Fruit fly (Drosophila melanogaster): Measurements from ENCODE around the gene RhoGAP93B.
A peak's percentile ranks its signal among the peaks of the same experiment; 100 is the strongest.

Gene RhoGAP93B

dm6 chr3R:21107907-21108591 lies 10.4 kb upstream of the RhoGAP93B start, which contains the start of the genes Sec15 and rtet (continued):
- no peak for TF ChIP-seq CG3919 (GFP tag; optimal IDR thresholded peaks at IDR 0.05)
- TF ChIP-seq CG6808 (GFP tag; optimal IDR thresholded peaks at IDR 0.05) = no peak
- peak; percentile 60 for TF ChIP-seq Sox14 (GFP tag; optimal IDR thresholded peaks at IDR 0.05)
- TF ChIP-seq CG10631 (GFP tag; optimal IDR thresholded peaks at IDR 0.05) = peak; percentile 34
- peak; percentile 51 for TF ChIP-seq topi (GFP tag; optimal IDR thresholded peaks at IDR 0.05)
- no peak for TF ChIP-seq achi (GFP tag; optimal IDR thresholded peaks at IDR 0.05)
- TF ChIP-seq CG34406 (GFP tag; optimal IDR thresholded peaks at IDR 0.05) = no peak
- peak; percentile 47 for TF ChIP-seq CG31627 (GFP tag; optimal IDR thresholded peaks at IDR 0.05)
- peak; percentile 81 for TF ChIP-seq Eip78C (GFP tag)
- TF ChIP-seq ss (GFP tag; optimal IDR thresholded peaks at IDR 0.05) = no peak
- TF ChIP-seq Sox15 (GFP tag; optimal IDR thresholded peaks at IDR 0.05) = no peak
- TF ChIP-seq OdsH (GFP tag; optimal IDR thresholded peaks at IDR 0.05) = no peak
- TF ChIP-seq Ets21C (GFP tag; optimal IDR thresholded peaks at IDR 0.05) = no peak
- TF ChIP-seq vri (GFP tag; optimal IDR thresholded peaks at IDR 0.05) = no peak
- TF ChIP-seq fd59A (GFP tag; optimal IDR thresholded peaks at IDR 0.05) = peak; percentile 37
- TF ChIP-seq esn (GFP tag; optimal IDR thresholded peaks at IDR 0.05) = peak; percentile 75

- no peak for TF ChIP-seq pdm3 (GFP tag; optimal IDR thresholded peaks at IDR 0.05)
- TF ChIP-seq Eip78C (GFP tag) = no peak
- TF ChIP-seq CG11762 (GFP tag; optimal IDR thresholded peaks at IDR 0.05; ENCODE audit: insufficient read depth) = no peak
- TF ChIP-seq net (GFP tag; optimal IDR thresholded peaks at IDR 0.05) = no peak
- TF ChIP-seq Ets96B (tag; optimal IDR thresholded peaks at IDR 0.05) = no peak
- TF ChIP-seq Gug (GFP tag; IDR thresholded peaks at IDR 0.05) = no peak
- TF ChIP-seq Sox102F (GFP tag; optimal IDR thresholded peaks at IDR 0.05) = no peak
- TF ChIP-seq CG32006 (GFP tag; optimal IDR thresholded peaks at IDR 0.05) = no peak
- TF ChIP-seq cyc (GFP tag; optimal IDR thresholded peaks at IDR 0.05) = no peak
- TF ChIP-seq Sox15 (GFP tag; optimal IDR thresholded peaks at IDR 0.05) = no peak
- TF ChIP-seq CG6276 (GFP tag; optimal IDR thresholded peaks at IDR 0.05) = no peak
- TF ChIP-seq vri (GFP tag; optimal IDR thresholded peaks at IDR 0.05) = no peak
- no peak for TF ChIP-seq Ets21C (GFP tag; optimal IDR thresholded peaks at IDR 0.05)
- TF ChIP-seq OdsH (GFP tag; optimal IDR thresholded peaks at IDR 0.05) = no peak
- no peak for TF ChIP-seq CG10669 (GFP tag; optimal IDR thresholded peaks at IDR 0.05)
- no peak for TF ChIP-seq lz (GFP tag; optimal IDR thresholded peaks at IDR 0.05)
- TF ChIP-seq CG8119 (GFP tag; IDR thresholded peaks at IDR 0.05) = no peak
- no peak for TF ChIP-seq topi (GFP tag; optimal IDR thresholded peaks at IDR 0.05)
Measured at dm6 chr3R:21102477-21102876, 4.8 kb upstream of the RhoGAP93B start.

dm6 chr3R:21101453-21102214 lies 4.0 kb upstream of the RhoGAP93B start, which contains the start of the genes CG7044 and Tbc1d22:
CG7044 (minus strand) TSS chr3R:21101718.
Tbc1d22 (plus strand) TSS chr3R:21102199.
- no peak for TF ChIP-seq CG10669 (GFP tag; optimal IDR thresholded peaks at IDR 0.05)
- no peak for TF ChIP-seq OdsH (GFP tag; optimal IDR thresholded peaks at IDR 0.05)
- TF ChIP-seq dac (GFP tag; optimal IDR thresholded peaks at IDR 0.05) = no peak
- TF ChIP-seq Sox102F (GFP tag; optimal IDR thresholded peaks at IDR 0.05) = no peak
- TF ChIP-seq CG10631 (GFP tag; optimal IDR thresholded peaks at IDR 0.05) = no peak
- no peak for TF ChIP-seq CG15336 (GFP tag; IDR thresholded peaks at IDR 0.05)
- TF ChIP-seq CG11902 (GFP tag; optimal IDR thresholded peaks at IDR 0.05) = peak; percentile 39
- TF ChIP-seq Gug (GFP tag; IDR thresholded peaks at IDR 0.05) = no peak
- TF ChIP-seq dsx (GFP tag; optimal IDR thresholded peaks at IDR 0.05; ENCODE audit: poor library complexity, severe bottlenecking) = no peak
- no peak for TF ChIP-seq salr (GFP tag; optimal IDR thresholded peaks at IDR 0.05)
- TF ChIP-seq CG3919 (GFP tag; optimal IDR thresholded peaks at IDR 0.05) = no peak
- peak; percentile 33 for TF ChIP-seq Eip78C (GFP tag)
- TF ChIP-seq lz (GFP tag; optimal IDR thresholded peaks at IDR 0.05) = peak; percentile 65
- TF ChIP-seq fd59A (GFP tag; optimal IDR thresholded peaks at IDR 0.05) = peak; percentile 5
- no peak for TF ChIP-seq pdm3 (GFP tag; optimal IDR thresholded peaks at IDR 0.05)
- peak; percentile 34 for TF ChIP-seq CG6792 (GFP tag; optimal IDR thresholded peaks at IDR 0.05)
- peak; percentile 35 for TF ChIP-seq Sox14 (GFP tag; optimal IDR thresholded peaks at IDR 0.05)
- TF ChIP-seq esn (GFP tag; optimal IDR thresholded peaks at IDR 0.05) = peak; percentile 64
- TF ChIP-seq CG8632 (GFP tag; optimal IDR thresholded peaks at IDR 0.05) = no peak
- no peak for TF ChIP-seq Met (GFP tag; optimal IDR thresholded peaks at IDR 0.05)
- no peak for TF ChIP-seq CG34406 (GFP tag; optimal IDR thresholded peaks at IDR 0.05)
- TF ChIP-seq net (GFP tag; optimal IDR thresholded peaks at IDR 0.05) = no peak
- TF ChIP-seq Hr4 (GFP tag; optimal IDR thresholded peaks at IDR 0.05) = no peak
- no peak for TF ChIP-seq CG11762 (GFP tag; optimal IDR thresholded peaks at IDR 0.05; ENCODE audit: insufficient read depth)
- peak; percentile 37 for TF ChIP-seq CG8319 (GFP tag; optimal IDR thresholded peaks at IDR 0.05)
- TF ChIP-seq svp (GFP tag) = peak; percentile 89
- peak; percentile 0 for TF ChIP-seq Blimp-1 (GFP tag; optimal IDR thresholded peaks at IDR 0.05)
- no peak for TF ChIP-seq achi (GFP tag; optimal IDR thresholded peaks at IDR 0.05)
- peak; percentile 50 for TF ChIP-seq cyc (GFP tag; optimal IDR thresholded peaks at IDR 0.05)
- peak; percentile 60 for TF ChIP-seq CG3032 (tag; optimal IDR thresholded peaks at IDR 0.05)
- TF ChIP-seq Lpt (GFP tag; optimal IDR thresholded peaks at IDR 0.05) = no peak
- TF ChIP-seq CG32006 (GFP tag; optimal IDR thresholded peaks at IDR 0.05) = no peak
- TF ChIP-seq CG8119 (GFP tag; IDR thresholded peaks at IDR 0.05) = no peak
